Fruit fly (Drosophila melanogaster) whole organism, embryonic: ENCODE data around the gene Gr64f.

ENCODE experiments used
- B-H2 ChIP-seq: fragments of 200-800 bp; sonication (Bioruptor generic); optimal IDR thresholded peaks from 2 replicates; lab custom pipeline; 2018; ENCODE audit warnings: missing biosample characterization, mild to moderate bottlenecking, missing genetic modification characterization
- CG10565 ChIP-seq: fragments of 200-800 bp; sonication (Bioruptor generic); optimal IDR thresholded peaks from 3 replicates; lab custom pipeline; 2016; ENCODE audit warnings: missing biosample characterization, mild to moderate bottlenecking, missing genetic modification characterization
- CG10979 ChIP-seq: fragments of 200-800 bp; sonication (Bioruptor generic); optimal IDR thresholded peaks from 2 replicates; lab custom pipeline; 2018; ENCODE audit warnings: missing biosample characterization, mild to moderate bottlenecking, missing genetic modification characterization, moderate library complexity
- CG11723 ChIP-seq: fragments of 200-800 bp; sonication (Bioruptor generic); optimal IDR thresholded peaks from 2 replicates; lab custom pipeline; 2017; ENCODE audit warnings: missing biosample characterization, mild to moderate bottlenecking, missing genetic modification characterization
- CG12155 ChIP-seq: fragments of 200-800 bp; sonication (Bioruptor generic); optimal IDR thresholded peaks from 3 replicates; lab custom pipeline; 2016; ENCODE audit warnings: missing biosample characterization, missing genetic modification characterization
- CG12299 ChIP-seq: fragments of 200-800 bp; sonication (Bioruptor generic); optimal IDR thresholded peaks from 2 replicates; lab custom pipeline; 2018; ENCODE audit warnings: missing biosample characterization, mild to moderate bottlenecking, missing genetic modification characterization
- CG12744 ChIP-seq: fragments of 200-800 bp; sonication (Bioruptor generic); optimal IDR thresholded peaks from 2 replicates; lab custom pipeline; 2016; ENCODE audit warnings: missing biosample characterization, missing genetic modification characterization
- CG13894 ChIP-seq: fragments of 200-800 bp; sonication (Bioruptor generic); optimal IDR thresholded peaks from 3 replicates; lab custom pipeline; 2018; ENCODE audit warnings: missing biosample characterization, mild to moderate bottlenecking, missing genetic modification characterization, moderate library complexity
- CG15269 ChIP-seq: fragments of 200-800 bp; sonication (Bioruptor generic); optimal IDR thresholded peaks from 2 replicates; lab custom pipeline; 2018; ENCODE audit warnings: missing biosample characterization, mild to moderate bottlenecking, missing genetic modification characterization, moderate library complexity
- CG15514 ChIP-seq: fragments of 200-800 bp; sonication (Bioruptor generic); optimal IDR thresholded peaks from 3 replicates; lab custom pipeline; 2017; ENCODE audit warnings: missing biosample characterization, missing genetic modification characterization, mild to moderate bottlenecking, moderate library complexity, missing genetic modification reagents
- CG15696 ChIP-seq: fragments of 200-800 bp; sonication (Bioruptor generic); optimal IDR thresholded peaks from 2 replicates; lab custom pipeline; 2019; ENCODE audit warnings: missing biosample characterization, mild to moderate bottlenecking, missing genetic modification characterization, moderate library complexity
- CG16813 ChIP-seq: fragments of 200-800 bp; sonication (Bioruptor generic); IDR thresholded peaks from 3 replicates; pipeline ENCODE4 v1.3.6; 2022; ENCODE audit warnings: missing biosample characterization, missing genetic modification characterization; ENCODE audit not compliant: partially characterized antibody
- CG16863 ChIP-seq: fragments of 200-800 bp; sonication (Bioruptor generic); optimal IDR thresholded peaks from 3 replicates; lab custom pipeline; 2016; ENCODE audit warnings: missing biosample characterization, missing genetic modification characterization
- CG17802 ChIP-seq: fragments of 200-800 bp; sonication (Bioruptor generic); optimal IDR thresholded peaks from 2 replicates; lab custom pipeline; 2018; ENCODE audit warnings: missing biosample characterization, mild to moderate bottlenecking, missing genetic modification characterization, moderate library complexity
- CG17829 ChIP-seq: fragments of 200-800 bp; optimal IDR thresholded peaks from 2 replicates; lab custom pipeline; 2019; ENCODE audit warnings: missing biosample characterization, mild to moderate bottlenecking, missing genetic modification characterization, moderate library complexity
- CG2129 ChIP-seq: fragments of 200-800 bp; sonication (Bioruptor generic); IDR thresholded peaks from 2 replicates; pipeline ENCODE4 v1.3.6; 2022; ENCODE audit warnings: missing biosample characterization, missing genetic modification characterization; ENCODE audit not compliant: partially characterized antibody
- CG32767 ChIP-seq: fragments of 200-800 bp; sonication (Bioruptor generic); IDR thresholded peaks from 2 replicates; pipeline ENCODE4 v1.3.6; 2022; ENCODE audit warnings: missing biosample characterization, missing genetic modification characterization
- CG5953 ChIP-seq: fragments of 200-800 bp; sonication (Bioruptor generic); IDR thresholded peaks from 2 replicates; pipeline ENCODE4 v1.3.6; 2022; ENCODE audit warnings: missing biosample characterization, missing genetic modification characterization
- CG6272 ChIP-seq: fragments of 200-800 bp; sonication (Bioruptor generic); IDR thresholded peaks from 2 replicates; pipeline ENCODE4 v1.3.6; 2022; ENCODE audit warnings: missing biosample characterization, missing genetic modification characterization
- CG7556 ChIP-seq: fragments of 200-800 bp; sonication (Bioruptor generic); optimal IDR thresholded peaks from 2 replicates; lab custom pipeline; 2017; ENCODE audit warnings: missing biosample characterization, mild to moderate bottlenecking, missing genetic modification characterization
- CG7839 ChIP-seq: fragments of 200-800 bp; sonication (Bioruptor generic); optimal IDR thresholded peaks from 3 replicates; lab custom pipeline; 2018; ENCODE audit warnings: missing biosample characterization, mild to moderate bottlenecking, missing genetic modification characterization, moderate library complexity
- CG8765 ChIP-seq: fragments of 200-800 bp; sonication (Bioruptor generic); IDR thresholded peaks from 2 replicates; pipeline ENCODE4 v1.3.6; 2022; ENCODE audit warnings: missing biosample characterization, missing genetic modification characterization
- CG9609 ChIP-seq: fragments of 200-800 bp; sonication (Bioruptor generic); optimal IDR thresholded peaks from 3 replicates; lab custom pipeline; 2016; ENCODE audit warnings: missing biosample characterization, missing genetic modification characterization
- CG9817 ChIP-seq: fragments of 200-800 bp; sonication (Bioruptor generic); optimal IDR thresholded peaks from 2 replicates; lab custom pipeline; 2018; ENCODE audit warnings: missing biosample characterization, mild to moderate bottlenecking, missing genetic modification characterization, moderate library complexity
- CrebB ChIP-seq: fragments of 200-800 bp; sonication (Bioruptor generic); optimal IDR thresholded peaks from 3 replicates; lab custom pipeline; 2018; ENCODE audit warnings: missing biosample characterization, mild to moderate bottlenecking, missing genetic modification characterization
- D19A ChIP-seq: fragments of 200-800 bp; optimal IDR thresholded peaks from 3 replicates; lab custom pipeline; 2019; ENCODE audit warnings: missing biosample characterization, mild to moderate bottlenecking, missing genetic modification characterization, moderate library complexity
- D19B ChIP-seq: fragments of 200-800 bp; sonication (Bioruptor generic); optimal IDR thresholded peaks from 2 replicates; lab custom pipeline; 2017; ENCODE audit warnings: missing biosample characterization, mild to moderate bottlenecking, missing genetic modification characterization
- Doc2 ChIP-seq: fragments of 200-800 bp; sonication (Bioruptor generic); IDR thresholded peaks from 2 replicates; pipeline ENCODE4 v1.3.6; 2022; ENCODE audit warnings: missing biosample characterization, missing genetic modification characterization
- Ets65A ChIP-seq: fragments of 200-800 bp; sonication (Bioruptor generic); peaks from one replicate; lab custom pipeline; 2016; ENCODE audit warnings: missing biosample characterization, missing genetic modification characterization
- Jarid2 ChIP-seq: fragments of 200-800 bp; sonication (Bioruptor generic); optimal IDR thresholded peaks from 3 replicates; lab custom pipeline; 2017; ENCODE audit warnings: mild to moderate bottlenecking, missing biosample characterization, missing genetic modification reagents, missing genetic modification characterization
- Meics ChIP-seq: fragments of 200-800 bp; sonication (Bioruptor generic); optimal IDR thresholded peaks from 2 replicates; lab custom pipeline; 2017; ENCODE audit warnings: missing biosample characterization, mild to moderate bottlenecking, missing genetic modification characterization
- Myb ChIP-seq: fragments of 200-800 bp; sonication (Bioruptor generic); optimal IDR thresholded peaks from 2 replicates; lab custom pipeline; 2016; ENCODE audit warnings: missing biosample characterization, missing genetic modification characterization
- Sox102F ChIP-seq: fragments of 200-800 bp; sonication (Bioruptor generic); optimal IDR thresholded peaks from 2 replicates; lab custom pipeline; 2018; ENCODE audit warnings: missing biosample characterization, mild to moderate bottlenecking, missing genetic modification characterization, moderate library complexity
- Stat92E ChIP-seq, 3 experiments: fragments of >200 bp in 2 of 3; fragments of 200-800 bp in 1 of 3; sonication (Bioruptor generic) in 1 of 3; optimal IDR thresholded peaks; 2 replicates each; lab custom pipeline; 2017 to 2019; ENCODE audit warnings: missing biosample characterization in 3 of 3, missing genetic modification characterization in 3 of 3, mild to moderate bottlenecking in 1 of 3, moderate library complexity in 1 of 3
- YL-1 ChIP-seq: fragments of 200-800 bp; sonication (Bioruptor generic); optimal IDR thresholded peaks from 3 replicates; lab custom pipeline; 2017; ENCODE audit warnings: missing biosample characterization, mild to moderate bottlenecking, missing genetic modification characterization
- chm ChIP-seq: fragments of 200-800 bp; sonication (Bioruptor generic); IDR thresholded peaks from 2 replicates; pipeline ENCODE4 v1.3.6; 2022; ENCODE audit warnings: missing biosample characterization, missing genetic modification characterization
- dati ChIP-seq: fragments of 200-800 bp; sonication (Bioruptor generic); IDR thresholded peaks from 2 replicates; pipeline ENCODE4 v1.3.6; 2022; ENCODE audit warnings: missing biosample characterization, missing genetic modification characterization
- dimm ChIP-seq: fragments of 200-800 bp; sonication (Bioruptor generic); IDR thresholded peaks from 2 replicates; pipeline ENCODE4 v1.3.6; 2022; ENCODE audit warnings: missing biosample characterization, missing genetic modification characterization
- disco-r ChIP-seq: fragments of 200-800 bp; sonication (Bioruptor generic); optimal IDR thresholded peaks from 2 replicates; lab custom pipeline; 2016; ENCODE audit warnings: missing biosample characterization, missing genetic modification characterization
- dmrt11E ChIP-seq: fragments of 200-800 bp; sonication (Bioruptor generic); optimal IDR thresholded peaks from 3 replicates; lab custom pipeline; 2018; ENCODE audit warnings: missing biosample characterization, mild to moderate bottlenecking, missing genetic modification characterization, moderate library complexity
- eve ChIP-seq, 2 experiments: fragments of >200 bp; optimal IDR thresholded peaks; 2 replicates each; lab custom pipeline; 2017; ENCODE audit warnings: missing biosample characterization in 2 of 2, missing genetic modification characterization in 2 of 2
- jumu ChIP-seq: fragments of 200-800 bp; sonication (Bioruptor generic); optimal IDR thresholded peaks from 3 replicates; lab custom pipeline; 2016; ENCODE audit warnings: missing biosample characterization, missing genetic modification characterization
- p53 ChIP-seq: fragments of 200-800 bp; sonication (Bioruptor generic); optimal IDR thresholded peaks from 2 replicates; lab custom pipeline; 2016; ENCODE audit warnings: missing biosample characterization, missing genetic modification characterization
- sc ChIP-seq, 3 experiments: fragments of >200 bp in 2 of 3; fragments of 200-800 bp in 1 of 3; sonication (Bioruptor generic) in 1 of 3; optimal IDR thresholded peaks; 2 replicates in 2 of 3; 3 replicates in 1 of 3; lab custom pipeline; 2017; ENCODE audit warnings: mild to moderate bottlenecking in 1 of 3, missing biosample characterization in 1 of 3, missing genetic modification characterization in 1 of 3, missing genetic modification reagents in 1 of 3
- sd ChIP-seq: fragments of 200-800 bp; sonication (Bioruptor generic); optimal IDR thresholded peaks from 3 replicates; lab custom pipeline; 2018; ENCODE audit warnings: missing biosample characterization, mild to moderate bottlenecking, missing genetic modification characterization, moderate library complexity
- seq ChIP-seq: fragments of 200-800 bp; sonication (Bioruptor generic); IDR thresholded peaks from 2 replicates; pipeline ENCODE4 v1.3.6; 2022; ENCODE audit warnings: missing biosample characterization, missing genetic modification characterization
- stwl ChIP-seq: fragments of 200-800 bp; sonication (Bioruptor generic); optimal IDR thresholded peaks from 3 replicates; lab custom pipeline; 2018; ENCODE audit warnings: missing biosample characterization, mild to moderate bottlenecking, missing genetic modification characterization, moderate library complexity
- zen2 ChIP-seq: fragments of 200-800 bp; sonication (Bioruptor generic); IDR thresholded peaks from 3 replicates; pipeline ENCODE4 v1.3.6; 2022; ENCODE audit warnings: missing biosample characterization, missing genetic modification characterization; ENCODE audit not compliant: partially characterized antibody

Gr64f gene

DNA sequence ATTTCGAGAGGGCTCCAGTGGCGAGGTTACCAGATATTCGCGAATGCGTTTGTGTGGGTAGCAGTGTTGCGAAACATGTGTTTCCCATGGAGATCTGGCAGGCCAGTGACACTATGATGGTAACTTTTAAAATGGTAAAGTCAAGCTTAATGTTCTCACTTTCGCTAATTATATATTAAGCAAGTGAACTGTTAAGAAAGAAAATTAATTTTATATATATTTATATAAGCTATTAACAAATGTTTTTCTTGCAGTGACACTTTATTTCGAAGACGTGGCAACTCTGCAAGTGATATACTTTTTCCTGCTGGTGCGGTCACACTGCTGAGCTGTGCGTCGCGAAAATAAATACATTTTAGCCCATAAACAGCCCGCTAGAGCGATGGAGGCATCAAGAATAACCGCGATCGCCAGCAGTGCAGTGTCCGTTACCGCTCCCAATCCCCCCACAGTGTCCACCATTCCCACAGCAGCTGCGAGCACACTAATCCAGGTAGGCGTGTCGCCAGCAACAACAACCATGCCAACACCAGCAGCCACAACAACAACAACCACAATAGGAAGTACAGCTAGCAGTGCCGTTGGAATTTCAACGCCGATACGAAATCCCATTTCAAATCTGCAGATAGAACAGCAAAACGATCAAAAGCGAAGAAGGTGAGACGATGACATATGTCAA, 4.8 kb downstream of the Gr64f start, which contains the start of the genes CG11593 and Rcd5 (continued):
- TF ChIP-seq CG12744 (GFP tag; lab: Kevin White, UChicago) (no peak), Jarid2 (GFP tag; lab: Kevin White, UChicago) (no peak), D19B (GFP tag; lab: Kevin White, UChicago) (no peak), CG15269 (tag; lab: Kevin White, UChicago) (no peak), CG17829 (tag; lab: Kevin White, UChicago) (peak; percentile 79), Sox102F (peak; percentile 65), CG12299 (tag; lab: Kevin White, UChicago) (no peak), chm (no peak), dimm (no peak), CG11723 (GFP tag; lab: Kevin White, UChicago) (no peak), CG7556 (GFP tag; lab: Kevin White, UChicago) (no peak), CG7839 (tag; lab: Kevin White, UChicago) (no peak), CG16813 (peak; percentile 49; the same call in 2 of the 3 replicates), CG8765 (GFP tag; lab: Robert Waterston, UW) (peak; percentile 75; the same call in 1 of the 2 replicates), Meics (GFP tag; lab: Kevin White, UChicago) (peak; percentile 58), jumu (GFP tag; lab: Kevin White, UChicago) (peak; percentile 30), Ets65A (peak; percentile 51), disco-r (GFP tag; lab: Kevin White, UChicago) (no peak), Stat92E (GFP tag; optimal IDR thresholded peaks at IDR 0.05; lab: Kevin White, UChicago) (no peak), B-H2 (GFP tag; lab: Kevin White, UChicago) (no peak), CG32767 (peak; percentile 80), CG5953 (peak; percentile 27; the same call in 1 of the 2 replicates), sd (tag; lab: Kevin White, UChicago) (no peak), dmrt11E (tag; lab: Kevin White, UChicago) (peak; percentile 65), Doc2 (0 out of 2 replicates have a peak, but pooled peaks have one; percentile 33), D19A (tag; lab: Kevin White, UChicago) (no peak), CG17802 (tag; lab: Kevin White, UChicago) (peak; percentile 37), CG6272 (peak; percentile 90), sc (optimal IDR thresholded peaks at IDR 0.05; lab: Kevin White, UChicago) (no peak), sc (GFP tag; optimal IDR thresholded peaks at IDR 0.05; lab: Kevin White, UChicago) (peak; percentile 31), CG16863 (GFP tag; lab: Kevin White, UChicago) (peak; percentile 9), seq (peak; percentile 57; the same call in 1 of the 2 replicates), Myb (no peak), CrebB (no peak), CG2129 (GFP tag; lab: Robert Waterston, UW) (no peak), CG15514 (peak; percentile 70), dati (GFP tag; lab: Robert Waterston, UW) (no peak), YL-1 (peak; percentile 92), CG15696 (tag; lab: Kevin White, UChicago) (peak; percentile 50), eve (GFP tag; optimal IDR thresholded peaks at IDR 0.05; lab: Kevin White, UChicago) (no peak), CG9609 (GFP tag; lab: Kevin White, UChicago) (peak; percentile 48), CG12155 (no peak), zen2 (GFP tag; lab: Robert Waterston, UW) (no peak), p53 (GFP tag; lab: Kevin White, UChicago) (no peak), CG13894 (tag; lab: Kevin White, UChicago) (no peak), CG10979 (tag; lab: Kevin White, UChicago) (peak; percentile 48), stwl (peak; percentile 79), CG10565 (GFP tag; lab: Kevin White, UChicago) (no peak), CG9817 (tag; lab: Kevin White, UChicago) (peak; percentile 77)
